Fruit fly (Drosophila melanogaster) whole organism, embryonic: ENCODE data around the gene CG13609.

Experiments used
- B-H1 ChIP-seq: fragments of 200-800 bp; sonication (Bioruptor generic); IDR thresholded peaks from 3 replicates; pipeline ENCODE4 v1.3.6; 2022; ENCODE audit warnings: missing biosample characterization, missing genetic modification characterization
- CG10147 ChIP-seq: fragments of 200-800 bp; sonication (Bioruptor generic); optimal IDR thresholded peaks from 2 replicates; lab custom pipeline; 2019; ENCODE audit warnings: missing biosample characterization, mild to moderate bottlenecking, missing genetic modification characterization, moderate library complexity
- CG11456 ChIP-seq: fragments of 200-800 bp; sonication (Bioruptor generic); IDR thresholded peaks from 3 replicates; pipeline ENCODE4 v1.3.6; 2022; ENCODE audit warnings: missing biosample characterization, missing genetic modification characterization
- CG13424 ChIP-seq: fragments of 200-800 bp; sonication (Bioruptor generic); optimal IDR thresholded peaks from 2 replicates; lab custom pipeline; 2019; ENCODE audit warnings: missing biosample characterization, mild to moderate bottlenecking, missing genetic modification characterization, moderate library complexity
- CG14014 ChIP-seq: fragments of 200-800 bp; sonication (Bioruptor generic); IDR thresholded peaks from 2 replicates; pipeline ENCODE4 v1.3.6; 2022; ENCODE audit warnings: missing biosample characterization, missing genetic modification characterization
- CG16779 ChIP-seq: fragments of 200-800 bp; sonication (Bioruptor generic); IDR thresholded peaks from 2 replicates; pipeline ENCODE4 v1.3.6; 2022; ENCODE audit warnings: missing biosample characterization, missing genetic modification characterization
- CG16813 ChIP-seq: fragments of 200-800 bp; sonication (Bioruptor generic); IDR thresholded peaks from 3 replicates; pipeline ENCODE4 v1.3.6; 2022; ENCODE audit warnings: missing biosample characterization, missing genetic modification characterization; ENCODE audit not compliant: partially characterized antibody
- CG17612 ChIP-seq: fragments of 200-800 bp; sonication (Bioruptor generic); IDR thresholded peaks from 2 replicates; pipeline ENCODE4 v1.3.6; 2022; ENCODE audit warnings: missing biosample characterization, missing genetic modification characterization
- CG17912 ChIP-seq: fragments of 200-800 bp; sonication (Bioruptor generic); optimal IDR thresholded peaks from 2 replicates; lab custom pipeline; 2018; ENCODE audit warnings: missing biosample characterization, mild to moderate bottlenecking, missing genetic modification characterization
- CG18599 ChIP-seq: fragments of 200-800 bp; sonication (Bioruptor generic); optimal IDR thresholded peaks from 3 replicates; lab custom pipeline; 2017; ENCODE audit warnings: missing biosample characterization, missing genetic modification characterization, mild to moderate bottlenecking, moderate library complexity, missing genetic modification reagents
- CG18764 ChIP-seq: fragments of 200-800 bp; sonication (Bioruptor generic); optimal IDR thresholded peaks from 3 replicates; lab custom pipeline; 2016; ENCODE audit warnings: missing biosample characterization, missing genetic modification characterization
- CG2199 ChIP-seq: fragments of 200-800 bp; sonication (Bioruptor generic); IDR thresholded peaks from 3 replicates; pipeline ENCODE4 v1.3.6; 2022; ENCODE audit warnings: missing biosample characterization, missing genetic modification characterization
- CG30020 ChIP-seq: fragments of 200-800 bp; optimal IDR thresholded peaks from 2 replicates; lab custom pipeline; 2019; ENCODE audit warnings: missing biosample characterization, mild to moderate bottlenecking, missing genetic modification characterization, moderate library complexity
- CG4617 ChIP-seq: fragments of 200-800 bp; sonication (Bioruptor generic); optimal IDR thresholded peaks from 3 replicates; lab custom pipeline; 2016; ENCODE audit warnings: missing biosample characterization, missing genetic modification characterization, borderline replicate concordance
- CG6654 ChIP-seq: fragments of 200-800 bp; sonication (Bioruptor generic); optimal IDR thresholded peaks from 2 replicates; lab custom pipeline; 2017; ENCODE audit warnings: missing biosample characterization, mild to moderate bottlenecking, missing genetic modification characterization
- CG7963 ChIP-seq: fragments of 200-800 bp; sonication (Bioruptor generic); IDR thresholded peaks from 3 replicates; pipeline ENCODE4 v1.3.6; 2022; ENCODE audit warnings: missing biosample characterization, missing genetic modification characterization; ENCODE audit not compliant: partially characterized antibody
- CG9437 ChIP-seq: fragments of 200-800 bp; sonication (Bioruptor generic); optimal IDR thresholded peaks from 2 replicates; lab custom pipeline; 2018; ENCODE audit warnings: missing biosample characterization, mild to moderate bottlenecking, missing genetic modification characterization
- CG9797 ChIP-seq: fragments of 200-800 bp; sonication (Bioruptor generic); optimal IDR thresholded peaks from 3 replicates; lab custom pipeline; 2018; ENCODE audit warnings: missing biosample characterization, mild to moderate bottlenecking, missing genetic modification characterization
- Dbx ChIP-seq: fragments of 200-800 bp; sonication (Bioruptor generic); IDR thresholded peaks from 3 replicates; pipeline ENCODE4 v1.3.6; 2022; ENCODE audit warnings: missing biosample characterization, missing genetic modification characterization
- Ets97D ChIP-seq: fragments of 200-800 bp; sonication (Bioruptor generic); optimal IDR thresholded peaks from 3 replicates; lab custom pipeline; 2016; ENCODE audit warnings: missing biosample characterization, missing genetic modification characterization
- HLH54F ChIP-seq: fragments of 200-800 bp; sonication (Bioruptor generic); optimal IDR thresholded peaks from 3 replicates; lab custom pipeline; 2016; ENCODE audit warnings: missing biosample characterization, missing genetic modification characterization
- Meics ChIP-seq: fragments of 200-800 bp; sonication (Bioruptor generic); optimal IDR thresholded peaks from 2 replicates; lab custom pipeline; 2017; ENCODE audit warnings: missing biosample characterization, mild to moderate bottlenecking, missing genetic modification characterization
- NC2β ChIP-seq: fragments of 200-800 bp; sonication (Bioruptor generic); optimal IDR thresholded peaks from 2 replicates; lab custom pipeline; 2016; ENCODE audit warnings: missing biosample characterization, missing genetic modification characterization
- NK7.1 ChIP-seq: fragments of 200-800 bp; sonication (Bioruptor generic); optimal IDR thresholded peaks from 3 replicates; lab custom pipeline; 2016; ENCODE audit warnings: missing biosample characterization, missing genetic modification characterization
- Neu2 ChIP-seq: fragments of 200-800 bp; sonication (Bioruptor generic); optimal IDR thresholded peaks from 3 replicates; lab custom pipeline; 2016; ENCODE audit warnings: missing biosample characterization, missing genetic modification characterization, borderline replicate concordance
- Opbp ChIP-seq: fragments of 200-800 bp; sonication (Bioruptor generic); IDR thresholded peaks from 3 replicates; pipeline ENCODE4 v1.3.6; 2022; ENCODE audit warnings: missing biosample characterization, missing genetic modification characterization; ENCODE audit not compliant: partially characterized antibody
- Trl ChIP-seq, 3 experiments: fragments of >200 bp in 2 of 3; fragments of 200-800 bp in 1 of 3; sonication (Bioruptor generic) in 1 of 3; optimal IDR thresholded peaks; 2 replicates in 1 of 3; 3 replicates in 2 of 3; lab custom pipeline; 2016 to 2017; ENCODE audit warnings: missing biosample characterization in 1 of 3, missing genetic modification characterization in 1 of 3
- Usf ChIP-seq: fragments of 200-800 bp; sonication (Bioruptor generic); optimal IDR thresholded peaks from 2 replicates; lab custom pipeline; 2017; ENCODE audit warnings: missing genotype, missing biosample characterization, missing genetic modification characterization
- bsh ChIP-seq, 2 experiments: fragments of 200-800 bp; sonication (Bioruptor generic); optimal IDR thresholded peaks; 2 replicates each; lab custom pipeline; 2017 to 2018; ENCODE audit warnings: mild to moderate bottlenecking in 2 of 2, missing biosample characterization in 2 of 2, missing genetic modification characterization in 2 of 2, moderate library complexity in 1 of 2
- dimm ChIP-seq: fragments of 200-800 bp; sonication (Bioruptor generic); IDR thresholded peaks from 2 replicates; pipeline ENCODE4 v1.3.6; 2022; ENCODE audit warnings: missing biosample characterization, missing genetic modification characterization
- dm ChIP-seq: fragments of 200-800 bp; sonication (Bioruptor generic); optimal IDR thresholded peaks from 3 replicates; lab custom pipeline; 2016; ENCODE audit warnings: missing biosample characterization, missing genetic modification characterization
- esg ChIP-seq: fragments of 200-800 bp; sonication (Bioruptor generic); conservative IDR thresholded peaks from 2 replicates; pipeline ENCODE4 v1.3.6; 2022; ENCODE audit warnings: missing biosample characterization, missing genetic modification characterization
- eve ChIP-seq, 2 experiments: fragments of >200 bp; optimal IDR thresholded peaks; 2 replicates each; lab custom pipeline; 2017; ENCODE audit warnings: missing biosample characterization in 2 of 2, missing genetic modification characterization in 2 of 2
- ftz-f1 ChIP-seq: fragments of 200-800 bp; sonication (Bioruptor generic); optimal IDR thresholded peaks from 2 replicates; lab custom pipeline; 2016; ENCODE audit warnings: missing biosample characterization, missing genetic modification characterization
- ind ChIP-seq: fragments of 200-800 bp; sonication (Bioruptor generic); optimal IDR thresholded peaks from 3 replicates; lab custom pipeline; 2016; ENCODE audit warnings: missing biosample characterization, missing genetic modification characterization
- jing ChIP-seq: fragments of 200-800 bp; sonication (Bioruptor generic); optimal IDR thresholded peaks from 2 replicates; lab custom pipeline; 2018; ENCODE audit warnings: missing biosample characterization, mild to moderate bottlenecking, missing genetic modification characterization
- klu ChIP-seq: fragments of 200-800 bp; sonication (Bioruptor generic); IDR thresholded peaks from 2 replicates; pipeline ENCODE4 v1.3.6; 2022; ENCODE audit warnings: missing biosample characterization, missing genetic modification characterization
- lov ChIP-seq, 2 experiments: fragments of 200-800 bp in 1 of 2; fragments of >200 bp in 1 of 2; sonication (Bioruptor generic) in 1 of 2; IDR thresholded peaks in 1 of 2; optimal IDR thresholded peaks in 1 of 2; 2 replicates in 1 of 2; 3 replicates in 1 of 2; pipeline versions ENCODE4 v1.3.6 to Lab custom; 2017 to 2022; ENCODE audit warnings: missing biosample characterization in 1 of 2, missing genetic modification characterization in 1 of 2
- mirr ChIP-seq: fragments of 200-800 bp; sonication (Bioruptor generic); optimal IDR thresholded peaks from 3 replicates; lab custom pipeline; 2018; ENCODE audit warnings: missing biosample characterization, mild to moderate bottlenecking, missing genetic modification characterization
- phol ChIP-seq: fragments of 200-800 bp; sonication (Bioruptor generic); optimal IDR thresholded peaks from 3 replicates; lab custom pipeline; 2018; ENCODE audit warnings: missing biosample characterization, mild to moderate bottlenecking, missing genetic modification characterization, moderate library complexity
- pita ChIP-seq: fragments of 200-800 bp; sonication (Bioruptor generic); optimal IDR thresholded peaks from 2 replicates; lab custom pipeline; 2017; ENCODE audit warnings: missing biosample characterization, mild to moderate bottlenecking, missing genetic modification characterization
- sd ChIP-seq: fragments of 200-800 bp; sonication (Bioruptor generic); optimal IDR thresholded peaks from 3 replicates; lab custom pipeline; 2018; ENCODE audit warnings: missing biosample characterization, mild to moderate bottlenecking, missing genetic modification characterization, moderate library complexity
- seq ChIP-seq: fragments of 200-800 bp; sonication (Bioruptor generic); IDR thresholded peaks from 2 replicates; pipeline ENCODE4 v1.3.6; 2022; ENCODE audit warnings: missing biosample characterization, missing genetic modification characterization
- sim ChIP-seq: fragments of 200-800 bp; sonication (Bioruptor generic); IDR thresholded peaks from 2 replicates; pipeline ENCODE4 v1.3.6; 2022; ENCODE audit warnings: missing biosample characterization, missing genetic modification characterization
- tgo ChIP-seq: fragments of 200-800 bp; sonication (Bioruptor generic); IDR thresholded peaks from 3 replicates; pipeline ENCODE4 v1.3.6; 2022; ENCODE audit warnings: missing biosample characterization, missing genetic modification characterization
- tin ChIP-seq: fragments of 200-800 bp; sonication (Bioruptor generic); optimal IDR thresholded peaks from 3 replicates; lab custom pipeline; 2016; ENCODE audit warnings: missing biosample characterization, missing genetic modification characterization
- unc-4 ChIP-seq: fragments of 200-800 bp; sonication (Bioruptor generic); IDR thresholded peaks from 2 replicates; pipeline ENCODE4 v1.3.6; 2022; ENCODE audit warnings: missing biosample characterization, missing genetic modification characterization; ENCODE audit not compliant: partially characterized antibody
- wor ChIP-seq: fragments of 200-800 bp; sonication (Bioruptor generic); IDR thresholded peaks from 2 replicates; pipeline ENCODE4 v1.3.6; 2022; ENCODE audit warnings: missing biosample characterization, missing genetic modification characterization

Gene CG13609

DNA sequence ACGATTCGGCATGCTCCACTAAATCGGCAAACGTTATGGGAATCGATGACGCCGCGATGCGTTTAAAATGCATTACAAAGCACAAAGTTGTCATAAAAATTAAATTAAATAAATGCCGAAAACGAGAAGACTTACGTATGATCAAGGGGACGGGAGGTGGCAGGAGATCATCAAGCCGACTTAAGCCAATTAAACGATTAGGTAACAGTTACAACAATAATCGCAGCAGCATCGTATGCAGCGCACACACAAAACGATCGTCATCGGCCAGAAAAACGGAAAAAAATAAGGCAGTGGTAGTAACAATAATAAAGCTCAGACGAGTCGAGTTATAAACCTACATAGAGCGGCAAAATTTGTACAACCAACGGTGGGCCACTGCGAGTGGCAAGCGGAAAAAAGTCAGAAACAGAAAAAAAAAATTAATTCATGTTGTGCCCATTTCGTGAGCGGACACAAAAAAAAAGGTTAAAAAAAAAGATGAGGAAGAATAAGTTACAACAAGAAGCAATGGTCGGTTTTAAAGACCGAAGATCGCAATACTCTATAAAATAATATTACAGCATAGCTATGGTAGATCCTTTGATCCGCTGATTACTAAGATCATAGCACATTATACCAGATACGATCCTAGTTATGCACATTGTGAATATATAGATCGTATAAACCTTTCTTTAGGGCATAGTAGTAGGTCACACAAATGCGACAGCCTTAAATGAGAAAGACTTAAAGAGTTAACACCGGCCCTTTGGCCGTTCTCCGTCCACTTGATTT lies 20.3 kb upstream of the CG13609 start (continued):
- TF ChIP-seq NK7.1 (no peak), sim (GFP tag; lab: Robert Waterston, UW) (no peak), pita (GFP tag; lab: Kevin White, UChicago) (no peak), CG17912 (GFP tag; lab: Kevin White, UChicago) (no peak), CG7963 (GFP tag; lab: Robert Waterston, UW) (no peak), Ets97D (GFP tag; lab: Kevin White, UChicago) (no peak), CG30020 (no peak), tin (GFP tag; lab: Kevin White, UChicago) (peak; percentile 29), HLH54F (GFP tag; lab: Kevin White, UChicago) (no peak), B-H1 (peak; percentile 14; the same call in 1 of the 3 replicates), CG18599 (GFP tag; lab: Kevin White, UChicago) (peak; percentile 16), NC2β (GFP tag; lab: Kevin White, UChicago) (no peak), phol (tag; lab: Kevin White, UChicago) (peak; percentile 67), CG9437 (peak; percentile 23), seq (GFP tag; lab: Robert Waterston, UW) (no peak), sd (tag; lab: Kevin White, UChicago) (no peak), tgo (peak; percentile 54; the same call in 2 of the 3 replicates), CG9797 (GFP tag; lab: Kevin White, UChicago) (no peak), CG4617 (GFP tag; lab: Kevin White, UChicago) (no peak), CG16813 (no peak), esg (GFP tag; lab: Robert Waterston, UW) (peak; percentile 47), Trl (optimal IDR thresholded peaks at IDR 0.05; lab: Kevin White, UChicago) (no peak), Trl (GFP tag; optimal IDR thresholded peaks at IDR 0.05; lab: Kevin White, UChicago) (peak; percentile 15), Usf (GFP tag; lab: Kevin White, UChicago) (no peak), CG10147 (GFP tag; lab: Kevin White, UChicago) (no peak), klu (GFP tag; lab: Robert Waterston, UW) (no peak), ftz-f1 (GFP tag; lab: Kevin White, UChicago) (no peak), CG17612 (GFP tag; lab: Robert Waterston, UW) (no peak), ind (GFP tag; lab: Kevin White, UChicago) (peak; percentile 15), Dbx (GFP tag; lab: Robert Waterston, UW) (no peak), wor (peak; percentile 33; the same call in 1 of the 2 replicates), Opbp (GFP tag; lab: Robert Waterston, UW) (no peak), eve (GFP tag; optimal IDR thresholded peaks at IDR 0.05; lab: Kevin White, UChicago) (peak in 1 of 2 experiments; percentile 75), mirr (GFP tag; lab: Kevin White, UChicago) (no peak), CG14014 (GFP tag; lab: Robert Waterston, UW) (0 out of 2 replicates have a peak, but pooled peaks have one; percentile 22), Neu2 (no peak), jing (peak; percentile 17), unc-4 (no peak), dm (GFP tag; lab: Kevin White, UChicago) (no peak), CG11456 (GFP tag; lab: Robert Waterston, UW) (no peak), dimm (GFP tag; lab: Robert Waterston, UW) (no peak), lov (optimal IDR thresholded peaks at IDR 0.05; lab: Kevin White, UChicago) (no peak), lov (GFP tag; IDR thresholded peaks at IDR 0.05; lab: Robert Waterston, UW) (peak; percentile 32; the same call in 1 of the 3 replicates), CG16779 (GFP tag; lab: Robert Waterston, UW) (no peak), CG6654 (GFP tag; lab: Kevin White, UChicago) (no peak), CG2199 (GFP tag; lab: Robert Waterston, UW) (no peak), Meics (GFP tag; lab: Kevin White, UChicago) (peak; percentile 9), CG13424 (tag; lab: Kevin White, UChicago) (peak; percentile 81), bsh (GFP tag; optimal IDR thresholded peaks at IDR 0.05; lab: Kevin White, UChicago) (peak in 1 of 2 experiments; percentile 74), CG18764 (GFP tag; lab: Kevin White, UChicago) (no peak)
